Worm (Caenorhabditis elegans): ENCODE data around the gene ZK930.2.

The ZK930.2 gene

ce11 chrII:11889420-11890075 lies 3.7 kb downstream of the ZK930.2 start (continued):
- TF ChIP-seq pax-3 (tag; optimal IDR thresholded peaks at IDR 0.05) (no peak), lin-35 (GFP tag; optimal IDR thresholded peaks at IDR 0.05) (peak in 1 of 2 experiments; percentile 43), lir-3 (tag; optimal IDR thresholded peaks at IDR 0.05; ENCODE audit: poor library complexity) (no peak), unc-86 (tag; optimal IDR thresholded peaks at IDR 0.05) (no peak), nhr-237 (tag; optimal IDR thresholded peaks at IDR 0.05) (no peak), mab-9 (GFP tag; IDR thresholded peaks at IDR 0.05) (no peak), sptf-1 (tag; optimal IDR thresholded peaks at IDR 0.05) (no peak), zip-4 (GFP tag; optimal IDR thresholded peaks at IDR 0.05) (no peak), aly-2 (tag; optimal IDR thresholded peaks at IDR 0.05) (no peak), F16B12.6 (tag; optimal IDR thresholded peaks at IDR 0.05) (no peak), xbp-1 (tag; optimal IDR thresholded peaks at IDR 0.05) (no peak), unc-30 (tag; optimal IDR thresholded peaks at IDR 0.05) (no peak), ama-1 (optimal IDR thresholded peaks at IDR 0.05) (no peak), vab-15 (tag; optimal IDR thresholded peaks at IDR 0.05) (no peak), C16A3.4 (tag; optimal IDR thresholded peaks at IDR 0.05) (peak; percentile 26), irx-1 (tag; optimal IDR thresholded peaks at IDR 0.05) (no peak), nhr-85 (tag) (peak; percentile 83), nhr-84 (tag; optimal IDR thresholded peaks at IDR 0.05) (no peak), pqm-1 (tag; optimal IDR thresholded peaks at IDR 0.05) (no peak), nhr-47 (tag; optimal IDR thresholded peaks at IDR 0.05) (no peak), snu-23 (GFP tag; optimal IDR thresholded peaks at IDR 0.05) (peak; percentile 55), mep-1 (tag; optimal IDR thresholded peaks at IDR 0.05) (peak; percentile 4)

DNA sequence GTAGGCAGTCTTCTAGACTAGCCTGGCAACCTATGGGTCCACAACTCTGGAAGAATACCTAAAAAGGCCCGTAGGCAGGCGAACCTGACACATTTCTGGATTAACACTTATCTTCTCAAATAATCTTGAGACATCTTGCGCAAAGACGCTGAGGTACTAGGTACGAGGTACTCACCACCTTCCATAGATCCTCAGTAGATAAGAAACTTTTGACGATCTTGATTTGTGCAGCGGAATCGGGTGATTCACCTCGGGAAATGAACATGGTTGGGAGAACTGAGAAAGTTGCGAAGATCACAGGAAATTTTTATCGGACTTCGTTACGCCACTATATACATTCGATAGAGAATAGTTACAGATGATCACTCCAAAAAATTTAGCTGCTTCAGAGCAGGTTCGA lies 5.1 kb downstream of the ZK930.2 start:
- TF ChIP-seq nhr-85 (tag) (peak; percentile 69), lin-13 (GFP tag; optimal IDR thresholded peaks at IDR 0.05) (no peak), lin-14 (GFP tag; optimal IDR thresholded peaks at IDR 0.05) (peak; percentile 27)

- TF ChIP-seq zag-1 (tag; optimal IDR thresholded peaks at IDR 0.05): no peak
- no peak for TF ChIP-seq nhr-11 (tag; optimal IDR thresholded peaks at IDR 0.05)
- TF ChIP-seq lin-35 (GFP tag; optimal IDR thresholded peaks at IDR 0.05): no peak
- no peak for TF ChIP-seq snpc-4 (tag; optimal IDR thresholded peaks at IDR 0.05)
- TF ChIP-seq rnt-1 (tag; optimal IDR thresholded peaks at IDR 0.05): no peak
- TF ChIP-seq nhr-47 (tag; optimal IDR thresholded peaks at IDR 0.05): no peak
- TF ChIP-seq lir-3 (tag; optimal IDR thresholded peaks at IDR 0.05; ENCODE audit: poor library complexity): no peak
- no peak for TF ChIP-seq ces-1 (GFP tag; optimal IDR thresholded peaks at IDR 0.05)
- peak in 1 of 2 experiments; percentile 86 for TF ChIP-seq ztf-11 (tag; optimal IDR thresholded peaks at IDR 0.05)
- TF ChIP-seq mef-2 (tag; optimal IDR thresholded peaks at IDR 0.05): no peak
- TF ChIP-seq unc-86 (tag; optimal IDR thresholded peaks at IDR 0.05): peak; percentile 45
- no peak for TF ChIP-seq unc-30 (tag; optimal IDR thresholded peaks at IDR 0.05)
- peak; percentile 25 for TF ChIP-seq tbx-2 (tag; optimal IDR thresholded peaks at IDR 0.05)
- TF ChIP-seq nhr-84 (tag; optimal IDR thresholded peaks at IDR 0.05): no peak
- no peak for TF ChIP-seq grh-1 (GFP tag; IDR thresholded peaks at IDR 0.05)
- no peak for TF ChIP-seq ceh-82 (tag; optimal IDR thresholded peaks at IDR 0.05)
- TF ChIP-seq swsn-7 (tag; optimal IDR thresholded peaks at IDR 0.05): no peak
- TF ChIP-seq efl-1 (optimal IDR thresholded peaks at IDR 0.05): no peak
- peak in 1 of 2 experiments; percentile 17 for TF ChIP-seq efl-1 (GFP tag; optimal IDR thresholded peaks at IDR 0.05 in 1 of 2)
- TF ChIP-seq nhr-90 (tag; optimal IDR thresholded peaks at IDR 0.05; ENCODE audit: poor library complexity): no peak
- no peak for TF ChIP-seq nhr-19 (GFP tag; conservative IDR thresholded peaks at IDR 0.05)
- no peak for TF ChIP-seq tlp-1 (tag; optimal IDR thresholded peaks at IDR 0.05)
Measured at ce11 chrII:11887724-11888123, 5.5 kb downstream of the ZK930.2 start.

All from whole organism, L1 larva.